Worm (Caenorhabditis elegans) whole organism, mixed stage, embryonic: ENCODE measurements around the gene F15H10.7.

Experiments used
- M03D4.4 ChIP-seq: sonication (generic microtip); optimal IDR thresholded peaks from 2 replicates; lab custom pipeline; 2017; ENCODE audit warnings: mild to moderate bottlenecking, missing genetic modification characterization, missing compliant biosample characterization
- bed-3 ChIP-seq: fragments of 200-800 bp; sonication (Bioruptor generic); optimal IDR thresholded peaks from 3 replicates; lab custom pipeline; 2018; ENCODE audit warnings: mild to moderate bottlenecking, missing genetic modification characterization, moderate library complexity, missing compliant biosample characterization
- ceh-39 ChIP-seq: fragments of 150-350 bp; optimal IDR thresholded peaks from 2 replicates; lab custom pipeline; 2014; ENCODE audit warnings: missing biosample characterization, missing genetic modification characterization
- ceh-43 ChIP-seq: fragments of 200-800 bp; sonication (Bioruptor generic); optimal IDR thresholded peaks from 2 replicates; lab custom pipeline; 2018; ENCODE audit warnings: mild to moderate bottlenecking, missing genetic modification characterization, moderate library complexity, missing compliant biosample characterization
- ceh-83 ChIP-seq: fragments of 200-800 bp; sonication (Bioruptor generic); optimal IDR thresholded peaks from 2 replicates; lab custom pipeline; 2018; ENCODE audit warnings: mild to moderate bottlenecking, missing genetic modification characterization, missing compliant biosample characterization
- ces-1 ChIP-seq: fragments of 150-350 bp; optimal IDR thresholded peaks from 2 replicates; lab custom pipeline; 2014; ENCODE audit warnings: missing biosample characterization, missing genetic modification reagents, missing genetic modification characterization
- cnd-1 ChIP-seq: fragments of 200-800 bp; sonication (Bioruptor generic); optimal IDR thresholded peaks from 2 replicates; lab custom pipeline; 2018; ENCODE audit warnings: mild to moderate bottlenecking, missing genetic modification characterization, missing compliant biosample characterization
- drap-1 ChIP-seq: fragments of 200-800 bp; sonication (Bioruptor generic); optimal IDR thresholded peaks from 3 replicates; lab custom pipeline; 2018; ENCODE audit warnings: mild to moderate bottlenecking, missing genetic modification characterization, missing compliant biosample characterization
- elt-1 ChIP-seq: sonication (generic microtip); optimal IDR thresholded peaks from 2 replicates; lab custom pipeline; 2017; ENCODE audit warnings: missing genetic modification characterization, mild to moderate bottlenecking, missing compliant biosample characterization, antibody characterized with exemption, moderate library complexity, borderline replicate concordance; ENCODE audit not compliant: insufficient read depth
- elt-3 ChIP-seq: fragments of 150-350 bp; optimal IDR thresholded peaks from 2 replicates; lab custom pipeline; 2014; ENCODE audit warnings: missing biosample characterization, missing genetic modification characterization
- ham-2 ChIP-seq: fragments of 200-800 bp; sonication (Bioruptor generic); optimal IDR thresholded peaks from 2 replicates; lab custom pipeline; 2018; ENCODE audit warnings: mild to moderate bottlenecking, missing genetic modification characterization, missing compliant biosample characterization
- hlh-1 ChIP-seq: fragments of 150-350 bp; optimal IDR thresholded peaks from 2 replicates; lab custom pipeline; 2014; ENCODE audit warnings: missing biosample characterization, missing genetic modification reagents, missing genetic modification characterization
- lin-13 ChIP-seq: fragments of 150-350 bp; optimal IDR thresholded peaks from 2 replicates; lab custom pipeline; 2014; ENCODE audit warnings: missing biosample characterization, missing genetic modification characterization
- mep-1 ChIP-seq: fragments of 150-350 bp; optimal IDR thresholded peaks from 2 replicates; lab custom pipeline; 2017; ENCODE audit warnings: missing biosample characterization, missing genetic modification reagents, missing genetic modification characterization, inconsistent platforms
- mls-2 ChIP-seq: sonication (generic microtip); optimal IDR thresholded peaks from 2 replicates; lab custom pipeline; 2016; ENCODE audit warnings: mild to moderate bottlenecking, missing genetic modification characterization, moderate library complexity, missing compliant biosample characterization
- nhr-12 ChIP-seq: fragments of 150-350 bp; optimal IDR thresholded peaks from 2 replicates; lab custom pipeline; 2014; ENCODE audit warnings: missing biosample characterization, missing genetic modification characterization
- nhr-2 ChIP-seq: fragments of 150-350 bp; optimal IDR thresholded peaks from 2 replicates; lab custom pipeline; 2014; ENCODE audit warnings: missing biosample characterization, missing genetic modification characterization
- nhr-237 ChIP-seq: fragments of 150-350 bp; optimal IDR thresholded peaks from 2 replicates; lab custom pipeline; 2014; ENCODE audit warnings: missing biosample characterization, missing genetic modification characterization
- nhr-28 ChIP-seq: fragments of 150-350 bp; optimal IDR thresholded peaks from 2 replicates; lab custom pipeline; 2014; ENCODE audit warnings: missing biosample characterization, missing genetic modification characterization
- pha-4 ChIP-seq: fragments of 150-350 bp; optimal IDR thresholded peaks from 2 replicates; lab custom pipeline; 2018; ENCODE audit warnings: missing biosample characterization, missing genetic modification reagents, missing genetic modification characterization
- sem-2 ChIP-seq: fragments of 200-800 bp; sonication (Bioruptor generic); optimal IDR thresholded peaks from 2 replicates; lab custom pipeline; 2018; ENCODE audit warnings: mild to moderate bottlenecking, missing genetic modification characterization, missing compliant biosample characterization
- snpc-4 ChIP-seq: fragments of 150-350 bp; optimal IDR thresholded peaks from 2 replicates; lab custom pipeline; 2014; ENCODE audit warnings: missing biosample characterization, missing genetic modification characterization
- sptf-1 ChIP-seq: sonication (generic microtip); optimal IDR thresholded peaks from 2 replicates; lab custom pipeline; 2017; ENCODE audit warnings: mild to moderate bottlenecking, missing genetic modification characterization, moderate library complexity, missing compliant biosample characterization
- tbx-8 ChIP-seq: fragments of 200-800 bp; sonication (Bioruptor generic); optimal IDR thresholded peaks from 2 replicates; lab custom pipeline; 2018; ENCODE audit warnings: mild to moderate bottlenecking, missing genetic modification characterization, moderate library complexity, missing compliant biosample characterization
- unc-120 ChIP-seq: sonication (generic microtip); optimal IDR thresholded peaks from 2 replicates; lab custom pipeline; 2017; ENCODE audit warnings: missing genetic modification characterization, missing compliant biosample characterization; ENCODE audit not compliant: poor library complexity, severe bottlenecking
- unc-39 ChIP-seq: fragments of 150-350 bp; optimal IDR thresholded peaks from 2 replicates; lab custom pipeline; 2014; ENCODE audit warnings: missing biosample characterization, missing genetic modification characterization
- zip-8 ChIP-seq: fragments of 150-350 bp; optimal IDR thresholded peaks from 2 replicates; lab custom pipeline; 2014; ENCODE audit warnings: missing biosample characterization, missing genetic modification characterization
- ztf-11 ChIP-seq: fragments of 150-350 bp; optimal IDR thresholded peaks from 2 replicates; lab custom pipeline; 2014; ENCODE audit warnings: missing biosample characterization, missing genetic modification characterization

Gene F15H10.7

DNA sequence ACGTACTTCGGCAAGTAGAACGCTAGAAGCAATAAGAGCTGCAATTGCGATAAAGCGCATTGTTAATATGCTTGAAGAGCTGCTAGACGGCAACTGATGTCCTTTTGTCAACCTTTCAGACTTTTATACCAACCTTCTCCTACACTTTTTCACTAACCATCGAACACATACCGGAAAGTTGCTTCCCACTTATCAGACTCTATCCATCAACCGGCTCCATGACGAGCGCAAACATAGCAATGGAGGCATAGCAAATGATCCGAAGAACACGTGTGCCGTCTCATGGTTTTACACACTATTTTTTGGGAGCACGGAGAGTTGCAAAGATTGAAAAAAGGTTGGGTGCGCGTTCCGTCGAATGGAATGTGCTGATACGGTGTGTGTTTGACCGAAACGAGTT lies 24.5 kb downstream of the F15H10.7 start, which contains the start of gene abu-1:
TSS of gene abu-1 (minus strand) at position 101 of the 400 bp plus-strand sequence.
- TF ChIP-seq ztf-11 (tag; lab: Kevin White, UChicago) (no peak), M03D4.4 (tag; lab: Kevin White, UChicago) (no peak), zip-8 (tag; lab: Kevin White, UChicago) (no peak), cnd-1 (tag; lab: Kevin White, UChicago) (no peak), elt-1 (no peak), hlh-1 (no peak), nhr-12 (tag; lab: Kevin White, UChicago) (no peak), ceh-43 (GFP tag; lab: Kevin White, UChicago) (no peak), mls-2 (tag; lab: Kevin White, UChicago) (no peak), lin-13 (no peak), pha-4 (tag; lab: Kevin White, UChicago) (no peak), ham-2 (no peak), elt-3 (no peak), ceh-83 (GFP tag; lab: Kevin White, UChicago) (no peak), nhr-2 (tag; lab: Kevin White, UChicago) (no peak)
- TF ChIP-seq, all 35 proteins: peak for 0

DNA sequence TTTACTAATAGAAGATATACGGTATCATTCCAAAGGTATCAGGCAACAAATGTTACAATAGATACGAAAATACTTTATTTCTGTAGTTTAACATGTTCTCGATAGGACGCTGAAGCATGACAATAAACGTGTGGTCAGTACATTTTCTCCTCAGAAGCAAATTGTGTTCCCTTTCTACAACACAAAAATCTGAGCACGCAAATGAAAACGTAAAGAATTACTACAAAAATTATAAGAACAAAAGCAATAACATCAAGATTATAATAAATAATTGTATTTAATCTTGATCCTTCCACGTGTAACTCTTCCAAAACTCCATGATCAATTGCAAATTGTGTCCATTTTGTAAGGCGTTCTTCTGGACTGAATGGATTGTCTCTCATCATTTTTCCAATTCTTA lies 26.5 kb downstream of the F15H10.7 start:
- no peak for TF ChIP-seq bed-3
- no peak for TF ChIP-seq unc-39
- TF ChIP-seq nhr-28 (tag; lab: Kevin White, UChicago) = no peak
- no peak for TF ChIP-seq ces-1 (GFP tag; lab: Kevin White, UChicago)
- TF ChIP-seq hlh-1 = no peak
- no peak for TF ChIP-seq nhr-237 (tag; lab: Kevin White, UChicago)
- no peak for TF ChIP-seq ceh-39 (tag; lab: Kevin White, UChicago)
- no peak for TF ChIP-seq tbx-8 (GFP tag; lab: Kevin White, UChicago)

DNA sequence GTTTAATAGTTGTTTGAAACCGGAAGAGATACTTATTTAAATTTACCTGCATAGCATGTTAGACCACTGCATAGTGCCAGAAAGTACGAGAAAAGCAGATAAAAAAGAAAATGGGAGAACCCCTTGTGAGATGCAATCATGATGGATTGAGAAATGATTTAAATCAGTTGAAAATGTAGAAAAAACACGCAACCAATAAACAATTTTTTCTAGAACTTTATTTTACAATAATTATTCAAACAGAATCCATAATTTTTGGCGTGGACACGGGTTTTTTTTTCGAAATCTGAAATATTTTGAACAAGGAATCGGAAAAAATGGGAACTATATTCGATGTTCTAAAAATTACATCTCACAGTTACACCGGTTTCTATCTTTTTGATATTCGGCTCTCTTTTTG lies 26.9 kb downstream of the F15H10.7 start, which contains the start of gene AC3.12:
TSS of gene AC3.12 (minus strand) at position 101 of the 400 bp plus-strand sequence.
- TF ChIP-seq ceh-83 (GFP tag; lab: Kevin White, UChicago) (no peak), nhr-12 (tag; lab: Kevin White, UChicago) (no peak), bed-3 (no peak), tbx-8 (GFP tag; lab: Kevin White, UChicago) (no peak)

DNA sequence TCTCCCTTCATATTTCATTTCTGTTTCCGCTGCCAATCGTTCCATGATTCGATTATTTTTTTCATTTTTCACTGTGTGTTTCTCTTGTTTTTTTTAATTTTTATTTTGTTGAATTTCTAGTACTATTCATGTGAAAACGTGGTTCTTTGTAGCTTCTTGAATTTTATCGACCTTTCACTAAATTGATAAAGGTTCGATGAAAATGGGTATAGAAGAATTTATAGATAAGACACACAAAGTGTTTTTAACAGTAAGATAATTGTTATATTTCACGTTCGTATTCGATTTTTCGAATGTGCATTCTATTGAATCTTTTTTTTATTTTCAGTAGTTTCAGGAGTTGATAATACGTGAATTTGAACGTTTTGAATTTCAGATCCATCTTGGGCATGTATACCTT lies 34.3 kb downstream of the F15H10.7 start, which contains the start of gene ugt-49:
TSS of gene ugt-49 (plus strand) at position 371 of the 400 bp plus-strand sequence.
- TF ChIP-seq nhr-28 (tag; lab: Kevin White, UChicago) (no peak), ztf-11 (tag; lab: Kevin White, UChicago) (no peak), elt-3 (no peak), M03D4.4 (tag; lab: Kevin White, UChicago) (no peak), nhr-12 (tag; lab: Kevin White, UChicago) (no peak), drap-1 (no peak), mep-1 (tag; lab: Kevin White, UChicago) (no peak)

DNA sequence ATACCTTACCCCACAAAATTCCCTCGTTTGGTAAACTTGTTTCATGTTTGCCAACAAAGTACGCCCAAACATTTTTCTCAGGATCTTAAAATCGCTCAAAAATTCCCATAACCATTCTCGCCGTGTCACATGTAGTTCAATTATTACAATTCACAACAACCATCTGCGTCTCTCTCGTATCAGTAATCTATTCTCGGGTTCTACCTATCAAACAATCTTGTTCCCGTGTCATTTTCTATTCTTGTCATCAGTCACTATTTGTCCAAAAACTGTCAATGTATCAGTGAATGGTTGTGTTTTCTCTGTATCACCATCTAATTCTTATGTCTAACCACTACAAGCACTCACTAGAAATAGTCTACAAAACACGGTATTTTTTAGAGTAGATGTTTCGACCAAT lies 35.0 kb downstream of the F15H10.7 start:
- TF ChIP-seq zip-8 (tag; lab: Kevin White, UChicago) (no peak), drap-1 (no peak), unc-120 (tag; lab: Kevin White, UChicago) (no peak), mep-1 (tag; lab: Kevin White, UChicago) (no peak), unc-39 (no peak), cnd-1 (tag; lab: Kevin White, UChicago) (no peak), elt-1 (no peak), elt-3 (no peak), sem-2 (GFP tag; lab: Kevin White, UChicago) (no peak), nhr-2 (tag; lab: Kevin White, UChicago) (no peak), pha-4 (tag; lab: Kevin White, UChicago) (no peak)
- TF ChIP-seq, all 35 proteins: peak for 0

DNA sequence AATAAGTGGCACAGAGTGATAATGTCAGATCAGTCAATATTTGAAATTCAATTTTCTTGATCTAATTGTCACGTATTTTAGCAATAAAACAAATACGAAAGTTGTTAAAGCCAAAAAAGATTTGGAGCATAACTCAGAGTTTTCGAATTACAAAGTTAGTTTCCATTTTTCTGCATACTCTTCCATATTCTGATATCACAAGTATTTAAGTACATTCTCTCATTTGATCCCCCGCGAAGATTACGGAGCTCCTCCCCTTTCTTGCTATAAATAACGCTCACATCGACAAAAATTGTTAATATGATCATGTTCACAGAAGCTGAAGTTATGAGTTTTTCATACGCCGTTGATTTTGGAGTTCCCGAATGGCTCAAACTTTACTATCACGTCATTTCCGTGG lies 38.0 kb downstream of the F15H10.7 start, which contains the start of gene sri-20:
TSS of gene sri-20 (plus strand) at position 301 of the 400 bp plus-strand sequence.
- TF ChIP-seq snpc-4 (tag; lab: Kevin White, UChicago) (no peak), ceh-39 (tag; lab: Kevin White, UChicago) (no peak), sptf-1 (no peak), ceh-43 (GFP tag; lab: Kevin White, UChicago) (no peak), drap-1 (no peak), cnd-1 (tag; lab: Kevin White, UChicago) (no peak), nhr-28 (tag; lab: Kevin White, UChicago) (no peak), unc-120 (tag; lab: Kevin White, UChicago) (no peak), pha-4 (tag; lab: Kevin White, UChicago) (no peak), unc-39 (no peak), nhr-237 (tag; lab: Kevin White, UChicago) (no peak), mep-1 (tag; lab: Kevin White, UChicago) (no peak)
